Fruit fly (Drosophila melanogaster): ENCODE data around the gene Gr63a.

DNA sequence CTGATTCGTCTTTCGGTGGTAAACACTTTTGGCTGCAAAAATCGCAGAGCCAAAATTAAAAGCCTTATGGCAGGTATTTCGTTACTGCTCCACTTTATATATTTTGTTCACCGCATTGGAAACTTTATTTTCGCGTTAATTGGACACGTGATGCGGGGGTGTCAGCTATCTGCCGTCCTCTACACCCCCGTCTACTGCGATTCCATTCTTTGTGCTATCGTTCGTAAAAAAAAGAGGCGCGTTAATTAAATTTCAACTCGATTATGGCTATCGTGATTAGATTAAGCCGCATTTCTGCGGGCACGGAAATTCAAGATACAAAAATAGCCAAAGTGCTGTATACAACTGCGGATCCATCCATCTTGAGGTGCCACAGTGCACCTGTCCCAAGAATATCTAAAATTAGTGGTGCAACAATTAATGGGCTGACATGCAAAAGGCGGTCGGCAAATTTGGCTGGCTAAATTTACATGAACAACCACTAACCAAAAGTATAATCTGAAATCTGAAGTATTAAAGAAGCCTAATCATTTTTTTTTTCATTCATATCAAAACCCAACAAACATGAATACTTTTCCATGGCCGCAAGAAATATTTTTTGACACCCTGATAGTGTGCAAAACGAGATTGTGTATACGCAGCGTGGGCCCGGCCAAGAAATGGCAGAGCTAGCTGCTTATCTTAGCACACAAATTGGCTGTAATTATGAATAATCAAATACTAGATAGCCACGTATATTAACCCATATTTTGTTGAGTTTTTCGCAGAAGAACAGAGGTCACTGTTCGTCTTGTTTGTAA lies 33.8 kb upstream of the Gr63a start:
- TF ChIP-seq h (optimal IDR thresholded peaks at IDR 0.05) (no peak), Sin3A (optimal IDR thresholded peaks at IDR 0.05) (no peak), psq (optimal IDR thresholded peaks at IDR 0.05) (no peak), insv (optimal IDR thresholded peaks at IDR 0.05) (no peak), Myc (optimal IDR thresholded peaks at IDR 0.05) (no peak)

Measured in Kc167 (cell line).